Worm (Caenorhabditis elegans): Measurements from ENCODE around the gene srx-101.

The srx-101 gene

DNA sequence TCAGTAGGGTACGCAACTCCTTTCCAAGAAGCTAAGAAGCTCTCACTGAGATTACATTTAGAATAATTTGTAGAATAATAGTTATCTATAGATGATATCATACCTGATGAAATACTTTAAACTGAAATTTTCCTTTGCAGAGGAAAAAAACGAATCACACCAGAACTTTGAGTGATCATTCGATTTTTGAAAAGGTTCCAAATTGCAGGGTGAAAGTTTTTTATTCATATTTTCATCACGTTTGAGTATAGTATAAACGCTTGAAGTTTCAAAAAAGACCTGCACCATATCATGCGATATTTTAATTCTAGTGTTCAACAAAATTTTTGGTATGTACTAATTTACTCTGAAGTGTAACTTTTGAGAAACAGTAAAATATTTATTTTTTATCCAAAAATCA lies 24.0 kb upstream of the srx-101 start, which contains the start of gene srh-100:
Gene srh-100 (minus strand): TSS at position 101 of the 400 bp plus-strand sequence.
- no peak for TF ChIP-seq ztf-23 (GFP tag; IDR thresholded peaks at IDR 0.05)
- TF ChIP-seq med-1 (GFP tag; optimal IDR thresholded peaks at IDR 0.05; ENCODE audit: insufficient read depth): no peak
- TF ChIP-seq ztf-29 (GFP tag; IDR thresholded peaks at IDR 0.05): no peak
- TF ChIP-seq cog-1 (tag; optimal IDR thresholded peaks at IDR 0.05): no peak
- TF ChIP-seq flt-1 (GFP tag; IDR thresholded peaks at IDR 0.05): no peak
- TF ChIP-seq ref-1 (GFP tag; conservative IDR thresholded peaks at IDR 0.05): no peak
- TF ChIP-seq klf-2 (GFP tag; conservative IDR thresholded peaks at IDR 0.05): no peak
- no peak for TF ChIP-seq tab-1 (GFP tag; IDR thresholded peaks at IDR 0.05)
- no peak for TF ChIP-seq T22C8.4 (GFP tag; IDR thresholded peaks at IDR 0.05)

DNA sequence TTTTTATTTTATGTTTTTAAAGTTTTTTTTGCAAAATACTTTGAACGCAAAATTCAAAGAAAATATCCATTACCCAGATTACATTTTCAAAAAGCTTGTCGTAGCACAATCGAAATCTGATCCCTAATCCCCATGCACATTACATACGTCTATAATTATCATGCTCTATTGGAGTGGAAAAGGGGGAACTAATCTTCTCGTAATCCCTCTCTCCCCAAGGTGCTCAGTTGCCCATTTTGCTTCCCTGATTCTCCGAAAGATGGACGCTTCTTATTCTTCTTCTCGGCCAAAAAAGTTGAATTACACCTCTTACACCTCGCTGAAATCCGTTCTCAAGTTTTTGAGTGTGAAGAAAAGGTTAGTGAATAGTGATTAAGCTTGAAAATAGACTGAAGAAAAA lies 20.5 kb upstream of the srx-101 start, which contains the start of gene fbxc-53:
Gene fbxc-53 (plus strand): TSS at position 245 of the 400 bp plus-strand sequence.
- TF ChIP-seq ref-1 (GFP tag; conservative IDR thresholded peaks at IDR 0.05) (no peak), flt-1 (GFP tag; IDR thresholded peaks at IDR 0.05) (no peak), ztf-23 (GFP tag; IDR thresholded peaks at IDR 0.05) (no peak), T22C8.4 (GFP tag; IDR thresholded peaks at IDR 0.05) (no peak), ztf-29 (GFP tag; IDR thresholded peaks at IDR 0.05) (no peak), med-1 (GFP tag; optimal IDR thresholded peaks at IDR 0.05; ENCODE audit: insufficient read depth) (no peak), klf-2 (GFP tag; conservative IDR thresholded peaks at IDR 0.05) (no peak)

DNA sequence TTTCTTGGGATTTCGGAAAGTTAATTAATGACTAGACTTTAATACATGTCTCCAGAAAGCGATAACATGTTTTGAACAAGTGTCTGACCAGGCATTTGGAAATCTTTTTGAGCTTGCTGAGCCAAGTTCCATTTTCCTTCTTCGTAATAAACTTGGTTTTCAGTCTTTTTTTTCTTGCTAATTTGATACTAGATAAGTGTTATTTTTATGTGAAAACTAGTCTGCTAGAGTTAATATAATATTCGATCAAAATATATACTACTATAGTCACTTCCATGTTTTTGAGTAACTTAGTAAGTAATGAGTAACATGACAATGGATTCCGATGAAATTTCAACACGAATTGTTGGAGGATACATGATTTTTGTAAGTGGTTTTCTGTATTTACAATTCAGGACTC lies 18.7 kb upstream of the srx-101 start, which contains the start of gene srx-110:
Gene srx-110 (plus strand): TSS at position 301 of the 400 bp plus-strand sequence.
- TF ChIP-seq klf-2 (GFP tag; conservative IDR thresholded peaks at IDR 0.05) (no peak), flt-1 (GFP tag; IDR thresholded peaks at IDR 0.05) (no peak), ztf-23 (GFP tag; IDR thresholded peaks at IDR 0.05) (no peak), med-1 (GFP tag; optimal IDR thresholded peaks at IDR 0.05; ENCODE audit: insufficient read depth) (no peak), tab-1 (GFP tag; IDR thresholded peaks at IDR 0.05) (no peak), cog-1 (tag; optimal IDR thresholded peaks at IDR 0.05) (no peak), T22C8.4 (GFP tag; IDR thresholded peaks at IDR 0.05) (no peak), ztf-29 (GFP tag; IDR thresholded peaks at IDR 0.05) (no peak), ref-1 (GFP tag; conservative IDR thresholded peaks at IDR 0.05) (no peak)

DNA sequence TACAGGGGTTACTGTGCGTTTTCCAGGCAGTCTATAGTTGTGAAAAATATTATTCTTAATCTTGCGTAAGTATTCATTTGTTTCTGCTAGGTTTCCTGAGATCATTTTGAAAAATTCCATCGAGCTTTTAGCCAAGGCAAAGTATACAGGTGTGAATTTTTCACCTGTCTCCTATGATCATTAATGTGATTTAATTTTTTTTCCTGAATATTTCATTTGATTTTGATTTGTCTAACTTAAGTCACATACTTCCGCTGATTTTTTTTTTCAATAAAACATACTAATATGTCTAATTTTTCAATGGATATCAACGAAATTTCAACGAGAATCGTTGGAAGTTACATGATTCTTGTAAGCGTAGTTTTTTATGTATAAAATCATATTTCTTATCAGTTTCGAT lies 14.8 kb upstream of the srx-101 start, which contains the start of gene srx-108:
Gene srx-108 (plus strand): TSS at position 301 of the 400 bp plus-strand sequence.
- no peak for TF ChIP-seq tab-1 (GFP tag; IDR thresholded peaks at IDR 0.05)
- no peak for TF ChIP-seq T22C8.4 (GFP tag; IDR thresholded peaks at IDR 0.05)
- TF ChIP-seq cog-1 (tag; optimal IDR thresholded peaks at IDR 0.05): no peak
- no peak for TF ChIP-seq klf-2 (GFP tag; conservative IDR thresholded peaks at IDR 0.05)
- no peak for TF ChIP-seq ztf-29 (GFP tag; IDR thresholded peaks at IDR 0.05)
- no peak for TF ChIP-seq med-1 (GFP tag; optimal IDR thresholded peaks at IDR 0.05; ENCODE audit: insufficient read depth)
- no peak for TF ChIP-seq flt-1 (GFP tag; IDR thresholded peaks at IDR 0.05)
- TF ChIP-seq ref-1 (GFP tag; conservative IDR thresholded peaks at IDR 0.05): no peak
- TF ChIP-seq ztf-23 (GFP tag; IDR thresholded peaks at IDR 0.05): no peak

DNA sequence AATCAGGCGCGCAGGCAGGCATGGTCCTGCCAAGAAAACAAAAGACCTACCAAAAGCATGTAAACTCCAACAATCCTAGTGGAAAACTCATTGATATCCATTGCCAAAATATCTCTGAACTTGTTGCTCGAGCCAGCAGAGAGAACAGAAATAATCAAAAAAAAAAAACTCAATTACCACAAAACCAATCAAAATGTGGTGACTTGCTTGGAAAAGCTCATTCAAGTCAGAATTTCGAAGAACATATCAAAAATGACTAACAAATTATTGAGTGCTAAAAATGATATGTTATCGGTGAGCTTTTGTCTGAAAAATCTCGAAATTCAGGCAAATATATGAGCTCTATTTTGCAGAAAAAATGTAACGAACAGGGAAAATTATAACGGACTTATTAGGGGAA lies 10.8 kb upstream of the srx-101 start, which contains the start of gene srx-105:
Gene srx-105 (minus strand): TSS at position 101 of the 400 bp plus-strand sequence.
- TF ChIP-seq klf-2 (GFP tag; conservative IDR thresholded peaks at IDR 0.05) (no peak), T22C8.4 (GFP tag; IDR thresholded peaks at IDR 0.05) (no peak), ztf-23 (GFP tag; IDR thresholded peaks at IDR 0.05) (no peak), ref-1 (GFP tag; conservative IDR thresholded peaks at IDR 0.05) (no peak), med-1 (GFP tag; optimal IDR thresholded peaks at IDR 0.05; ENCODE audit: insufficient read depth) (no peak), cog-1 (tag; optimal IDR thresholded peaks at IDR 0.05) (no peak), flt-1 (GFP tag; IDR thresholded peaks at IDR 0.05) (no peak), tab-1 (GFP tag; IDR thresholded peaks at IDR 0.05) (no peak), ztf-29 (GFP tag; IDR thresholded peaks at IDR 0.05) (no peak)

DNA sequence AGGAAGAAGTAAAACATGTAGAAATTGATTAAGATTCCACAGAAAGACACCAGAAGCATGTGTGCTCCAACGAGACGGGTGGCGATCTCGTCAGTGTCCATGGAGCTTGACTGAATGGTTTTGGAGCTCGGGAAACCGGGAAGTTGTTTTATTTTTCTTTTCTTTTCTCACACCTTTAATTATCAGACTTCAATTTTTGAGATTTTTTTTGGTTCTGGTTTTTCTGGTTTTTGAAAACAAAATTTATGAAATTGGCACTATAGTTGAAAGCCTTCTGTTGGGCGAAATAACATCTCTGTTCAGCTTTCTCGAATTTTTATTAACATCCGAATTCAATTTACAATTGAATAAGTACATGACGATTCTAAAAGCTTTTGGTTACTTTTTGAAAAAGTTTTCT lies 9.0 kb upstream of the srx-101 start, which contains the start of gene srx-104:
Gene srx-104 (minus strand): TSS at position 101 of the 400 bp plus-strand sequence.
- no peak for TF ChIP-seq flt-1 (GFP tag; IDR thresholded peaks at IDR 0.05)
- no peak for TF ChIP-seq ztf-23 (GFP tag; IDR thresholded peaks at IDR 0.05)
- no peak for TF ChIP-seq cog-1 (tag; optimal IDR thresholded peaks at IDR 0.05)
- TF ChIP-seq ref-1 (GFP tag; conservative IDR thresholded peaks at IDR 0.05): no peak
- no peak for TF ChIP-seq T22C8.4 (GFP tag; IDR thresholded peaks at IDR 0.05)
- no peak for TF ChIP-seq tab-1 (GFP tag; IDR thresholded peaks at IDR 0.05)
- no peak for TF ChIP-seq med-1 (GFP tag; optimal IDR thresholded peaks at IDR 0.05; ENCODE audit: insufficient read depth)
- no peak for TF ChIP-seq klf-2 (GFP tag; conservative IDR thresholded peaks at IDR 0.05)
- TF ChIP-seq ztf-29 (GFP tag; IDR thresholded peaks at IDR 0.05): no peak

DNA sequence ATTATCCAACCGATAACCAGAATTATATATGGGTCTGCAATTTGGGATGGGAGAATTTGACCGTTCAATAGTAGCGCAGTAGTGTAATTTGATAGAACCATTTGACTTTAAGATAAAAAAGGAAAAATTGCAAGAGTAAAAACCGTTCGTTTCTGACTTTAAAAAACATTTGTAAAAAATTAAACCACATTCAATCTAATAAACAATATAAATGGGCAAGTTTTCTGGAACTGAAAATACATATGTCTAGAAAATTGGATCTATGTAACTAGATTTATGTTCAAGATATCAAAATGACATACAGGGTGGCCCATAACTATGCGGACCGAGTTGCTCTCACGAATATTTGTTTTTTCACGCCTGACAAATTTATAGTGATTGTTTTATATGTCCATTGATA lies 4.1 kb upstream of the srx-101 start, which contains the start of gene srx-102:
Gene srx-102 (minus strand): TSS at position 101 of the 400 bp plus-strand sequence.
- TF ChIP-seq ztf-23 (GFP tag; IDR thresholded peaks at IDR 0.05): no peak
- TF ChIP-seq tab-1 (GFP tag; IDR thresholded peaks at IDR 0.05): no peak
- no peak for TF ChIP-seq T22C8.4 (GFP tag; IDR thresholded peaks at IDR 0.05)
- no peak for TF ChIP-seq ref-1 (GFP tag; conservative IDR thresholded peaks at IDR 0.05)
- TF ChIP-seq cog-1 (tag; optimal IDR thresholded peaks at IDR 0.05): no peak
- no peak for TF ChIP-seq flt-1 (GFP tag; IDR thresholded peaks at IDR 0.05)

DNA sequence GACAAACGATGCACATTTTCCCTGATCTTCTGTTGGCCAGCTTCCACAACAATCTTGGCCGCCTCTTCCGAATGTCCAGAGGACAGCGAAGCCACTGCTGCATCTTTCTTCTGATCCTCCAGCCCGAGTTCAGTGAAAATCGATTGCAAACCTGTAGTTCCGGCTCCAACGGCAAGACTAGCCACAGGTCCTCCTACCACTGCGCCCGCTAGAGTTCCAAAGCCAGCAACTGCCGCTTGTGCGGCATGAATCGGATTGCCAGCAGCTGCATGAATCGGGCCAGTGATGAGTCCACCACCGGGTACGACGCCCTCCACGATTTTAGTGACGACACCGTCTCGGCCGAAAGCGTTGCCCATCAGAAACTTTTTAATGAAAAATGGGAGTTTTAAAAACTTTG lies 2.2 kb downstream of the srx-101 start, which contains the start of gene ifas-1:
Gene ifas-1 (minus strand): TSS at position 387 of the 400 bp plus-strand sequence.
- no peak for TF ChIP-seq ztf-23 (GFP tag; IDR thresholded peaks at IDR 0.05)
- TF ChIP-seq tab-1 (GFP tag; IDR thresholded peaks at IDR 0.05): no peak
- no peak for TF ChIP-seq med-1 (GFP tag; optimal IDR thresholded peaks at IDR 0.05; ENCODE audit: insufficient read depth)
- no peak for TF ChIP-seq cog-1 (tag; optimal IDR thresholded peaks at IDR 0.05)
- no peak for TF ChIP-seq flt-1 (GFP tag; IDR thresholded peaks at IDR 0.05)
- TF ChIP-seq ztf-29 (GFP tag; IDR thresholded peaks at IDR 0.05): no peak
- TF ChIP-seq klf-2 (GFP tag; conservative IDR thresholded peaks at IDR 0.05): no peak
- TF ChIP-seq ref-1 (GFP tag; conservative IDR thresholded peaks at IDR 0.05): no peak
- TF ChIP-seq T22C8.4 (GFP tag; IDR thresholded peaks at IDR 0.05): no peak

DNA sequence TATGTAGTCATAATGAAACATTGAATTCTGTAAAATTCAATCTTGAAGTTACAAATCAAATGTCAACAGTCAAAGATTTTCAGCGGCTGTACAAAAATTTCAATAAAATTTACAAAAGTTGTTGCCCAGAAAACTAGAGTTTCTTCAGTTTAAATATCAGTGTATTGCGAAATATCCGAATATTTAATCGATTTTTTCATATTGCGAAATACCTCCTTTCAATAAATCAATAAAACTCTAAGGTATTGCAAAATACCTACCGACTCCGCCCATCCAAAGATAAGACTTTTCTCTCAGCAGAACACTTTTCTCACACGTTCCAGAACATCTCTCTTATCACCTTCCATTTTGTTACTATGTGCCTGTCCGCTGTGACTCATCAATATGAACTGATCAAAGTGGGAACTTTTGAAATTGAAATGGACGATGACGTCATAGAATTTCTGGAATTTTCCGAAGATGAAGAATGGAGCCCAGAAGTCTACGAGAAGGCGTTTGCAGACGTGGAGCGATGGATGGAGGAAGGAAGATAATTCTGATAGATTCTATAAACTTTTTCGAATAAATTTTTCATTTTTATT lies 6.0 kb downstream of the srx-101 start:
- TF ChIP-seq med-1 (GFP tag; optimal IDR thresholded peaks at IDR 0.05; ENCODE audit: insufficient read depth) (no peak), klf-2 (GFP tag; conservative IDR thresholded peaks at IDR 0.05) (no peak), ztf-23 (GFP tag; IDR thresholded peaks at IDR 0.05) (no peak), cog-1 (tag; optimal IDR thresholded peaks at IDR 0.05) (no peak), flt-1 (GFP tag; IDR thresholded peaks at IDR 0.05) (no peak), T22C8.4 (GFP tag; IDR thresholded peaks at IDR 0.05) (no peak), ref-1 (GFP tag; conservative IDR thresholded peaks at IDR 0.05) (no peak), ztf-29 (GFP tag; IDR thresholded peaks at IDR 0.05) (no peak), tab-1 (GFP tag; IDR thresholded peaks at IDR 0.05) (no peak)
